Fruit fly (Drosophila melanogaster): ENCODE data around the gene eIF4E1.

dm6 chr3L:9360217-9360692 lies 42.0 kb downstream of the eIF4E1 start, which contains the start of gene Pdxk:
- TF ChIP-seq CG8478 (optimal IDR thresholded peaks at IDR 0.05) (no peak), CTCF (optimal IDR thresholded peaks at IDR 0.05) (no peak)
